Worm (Caenorhabditis elegans) whole organism, L4 larva: ENCODE data around the gene ugt-16.

Source experiments
- F44E2.7 ChIP-seq: fragments of 200-800 bp; sonication (Bioruptor generic); IDR thresholded peaks from 2 replicates; pipeline ENCODE4 v2.1.2; 2022; ENCODE audit warnings: missing genetic modification characterization, missing compliant biosample characterization
- aha-1 ChIP-seq: fragments of 150-350 bp; peaks from one replicate; lab custom pipeline; 2014; ENCODE audit warnings: missing biosample characterization, missing genetic modification characterization
- ama-1 ChIP-seq: fragments of 150-350 bp; optimal IDR thresholded peaks from 2 replicates; lab custom pipeline; 2014; ENCODE audit warnings: inconsistent platforms, mixed read lengths
- ceh-62 ChIP-seq: sonication (generic microtip); optimal IDR thresholded peaks from 2 replicates; lab custom pipeline; 2017; ENCODE audit warnings: missing biosample characterization, missing genetic modification characterization
- fkh-10 ChIP-seq: fragments of 150-350 bp; optimal IDR thresholded peaks from 2 replicates; lab custom pipeline; 2014; ENCODE audit warnings: missing biosample characterization, missing genetic modification reagents, missing genetic modification characterization
- hif-1 ChIP-seq, 2 experiments: sonication (generic microtip); optimal IDR thresholded peaks; 2 replicates each; lab custom pipeline; 2016 to 2017; ENCODE audit warnings: missing compliant biosample characterization in 2 of 2, missing genetic modification characterization in 2 of 2, missing genetic modification reagents in 2 of 2, missing genotype in 2 of 2, mild to moderate bottlenecking in 1 of 2
- lin-15B ChIP-seq: fragments of 150-350 bp; sonication (generic microtip); optimal IDR thresholded peaks from 3 replicates; lab custom pipeline; 2014; ENCODE audit warnings: missing biosample characterization, missing genetic modification characterization
- lir-3 ChIP-seq: sonication (generic microtip); optimal IDR thresholded peaks from 2 replicates; lab custom pipeline; 2016; ENCODE audit warnings: mild to moderate bottlenecking, missing genetic modification characterization, missing compliant biosample characterization
- mdl-1 ChIP-seq, 2 experiments: fragments of 150-350 bp in 1 of 2; sonication (generic microtip) in 1 of 2; optimal IDR thresholded peaks; 2 replicates each; lab custom pipeline; 2014 to 2017; ENCODE audit warnings: missing biosample characterization in 2 of 2, missing genetic modification characterization in 2 of 2
- nhr-10 ChIP-seq: fragments of 150-350 bp; optimal IDR thresholded peaks from 2 replicates; lab custom pipeline; 2014; ENCODE audit warnings: missing biosample characterization, missing genetic modification characterization
- nhr-11 ChIP-seq: fragments of 150-350 bp; optimal IDR thresholded peaks from 2 replicates; lab custom pipeline; 2014; ENCODE audit warnings: missing biosample characterization, missing genetic modification characterization
- nhr-28 ChIP-seq: fragments of 150-350 bp; optimal IDR thresholded peaks from 2 replicates; lab custom pipeline; 2014; ENCODE audit warnings: missing biosample characterization, missing genetic modification characterization
- tag-97 ChIP-seq: fragments of 200-800 bp; sonication (Bioruptor generic); IDR thresholded peaks from 2 replicates; pipeline ENCODE4 v1.3.6; 2022; ENCODE audit warnings: missing genetic modification characterization, missing compliant biosample characterization
- ztf-7 ChIP-seq: fragments of 150-350 bp; optimal IDR thresholded peaks from 2 replicates; lab custom pipeline; 2014; ENCODE audit warnings: missing biosample characterization, missing genetic modification characterization

- no peak for TF ChIP-seq mdl-1 (tag; optimal IDR thresholded peaks at IDR 0.05; lab: Kevin White, UChicago)
- no peak for TF ChIP-seq lin-15B (tag; lab: Kevin White, UChicago)
- no peak for TF ChIP-seq nhr-28 (tag; lab: Kevin White, UChicago)
- no peak for TF ChIP-seq tag-97 (GFP tag; lab: Robert Waterston, UW)
- TF ChIP-seq fkh-10: no peak
- TF ChIP-seq nhr-10 (tag; lab: Kevin White, UChicago): no peak
- TF ChIP-seq lir-3 (tag; lab: Kevin White, UChicago): no peak
- no peak for TF ChIP-seq ztf-7 (tag; lab: Kevin White, UChicago)
- no peak for TF ChIP-seq hif-1 (tag; optimal IDR thresholded peaks at IDR 0.05; lab: Kevin White, UChicago)
- TF ChIP-seq ceh-62: no peak
- no peak for TF ChIP-seq nhr-11
- no peak for TF ChIP-seq ama-1 (lab: Kevin White, UChicago)
- no peak for TF ChIP-seq F44E2.7 (GFP tag; lab: Robert Waterston, UW)
- TF ChIP-seq aha-1 (tag; lab: Kevin White, UChicago): no peak
These were observed 40.0 kb upstream of the ugt-16 start, which contains the start of gene sre-20 for ce11 chrV:12784861-12785260.
